Worm (Caenorhabditis elegans): Measurements from ENCODE around the gene enri-1.

DNA sequence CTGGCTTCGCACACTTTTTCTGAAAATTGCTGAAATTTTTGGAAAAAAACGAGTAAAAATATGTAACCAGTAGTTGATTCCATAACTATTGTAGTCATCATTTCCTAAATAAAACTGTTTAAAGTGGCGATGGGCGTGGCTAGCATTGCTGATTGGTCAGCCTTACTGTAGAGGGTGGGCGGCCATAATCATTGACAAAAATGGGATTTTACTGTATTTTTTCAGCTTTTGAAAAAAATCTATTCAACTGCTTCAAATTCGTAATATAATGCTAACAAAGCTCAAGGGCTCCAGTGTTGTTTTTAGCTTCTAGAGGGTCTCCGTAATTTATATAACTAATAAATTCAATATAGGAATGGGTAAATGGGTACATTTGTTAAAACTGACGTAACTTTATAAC lies 38.8 kb upstream of the enri-1 start, which contains the start of gene F16G10.7:
- TF ChIP-seq sox-2 (GFP tag; IDR thresholded peaks at IDR 0.05) (no peak), ama-1 (optimal IDR thresholded peaks at IDR 0.05) (no peak), ceh-18 (tag; optimal IDR thresholded peaks at IDR 0.05) (no peak), unc-3 (GFP tag; conservative IDR thresholded peaks at IDR 0.05) (no peak), unc-3 (tag; optimal IDR thresholded peaks at IDR 0.05) (no peak), K09A11.1 (tag; optimal IDR thresholded peaks at IDR 0.05; ENCODE audit: insufficient read depth) (no peak), tbx-2 (tag; optimal IDR thresholded peaks at IDR 0.05) (no peak), mec-3 (tag; optimal IDR thresholded peaks at IDR 0.05; ENCODE audit: borderline replicate concordance) (no peak), F13H6.1 (tag; optimal IDR thresholded peaks at IDR 0.05) (no peak)

Measured in whole organism, late embryonic.